Worm (Caenorhabditis elegans) whole organism, mixed stage, embryonic: ENCODE measurements around the gene sre-19.

Experiments used
- mls-2 ChIP-seq: sonication (generic microtip); optimal IDR thresholded peaks from 2 replicates; lab custom pipeline; 2016; ENCODE audit warnings: mild to moderate bottlenecking, missing genetic modification characterization, moderate library complexity, missing compliant biosample characterization
- nhr-237 ChIP-seq: fragments of 150-350 bp; optimal IDR thresholded peaks from 2 replicates; lab custom pipeline; 2014; ENCODE audit warnings: missing biosample characterization, missing genetic modification characterization

- TF ChIP-seq nhr-237 (tag; lab: Kevin White, UChicago) (no peak), mls-2 (tag; lab: Kevin White, UChicago) (no peak)
Observed at ce11 chrIV:12211292-12211691, 27.5 kb downstream of the sre-19 start.
